Worm (Caenorhabditis elegans): ENCODE measurements around the gene gnrr-7.

DNA sequence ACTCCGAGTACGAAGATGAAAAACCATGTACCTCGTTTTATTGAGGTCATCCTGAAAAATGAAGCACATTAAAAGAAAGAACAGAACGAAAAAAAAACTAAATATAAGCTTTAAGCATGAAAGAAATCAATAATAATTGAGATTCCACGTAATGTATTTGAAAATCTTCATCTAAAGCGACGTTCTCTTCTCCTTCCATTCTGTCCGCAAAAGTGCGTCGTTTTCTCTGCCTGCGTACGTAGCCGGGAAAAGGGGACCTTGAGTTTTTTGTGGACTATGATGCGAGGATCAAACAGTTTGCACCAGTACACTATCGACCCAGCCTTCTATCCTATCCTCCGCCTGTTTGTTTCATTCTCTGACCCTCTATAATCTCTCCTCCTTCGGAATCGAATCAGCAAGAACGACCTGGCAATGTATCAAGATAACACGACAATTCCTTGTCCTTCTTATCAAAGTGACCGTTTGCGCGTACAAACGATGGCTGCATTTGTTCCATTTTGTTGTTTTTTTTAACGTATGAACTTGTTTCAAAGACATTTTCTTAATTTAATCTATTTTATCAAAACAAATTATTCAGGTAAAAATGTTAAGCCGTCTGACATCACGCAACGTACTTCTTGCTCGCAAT lies 29.9 kb downstream of the gnrr-7 start, which contains the start of the genes C34F6.7 and idh-2:
- TF ChIP-seq ztf-11 (tag; optimal IDR thresholded peaks at IDR 0.05) (no peak), lsy-2 (tag; optimal IDR thresholded peaks at IDR 0.05) (peak in 1 of 2 experiments; percentile 48), mbf-1 (tag; optimal IDR thresholded peaks at IDR 0.05) (no peak), fos-1 (tag; optimal IDR thresholded peaks at IDR 0.05) (peak; percentile 45), ceh-82 (tag; optimal IDR thresholded peaks at IDR 0.05) (no peak), R02D3.7 (tag; optimal IDR thresholded peaks at IDR 0.05) (no peak), elt-3 (tag; optimal IDR thresholded peaks at IDR 0.05) (no peak), unc-62 (GFP tag; optimal IDR thresholded peaks at IDR 0.05) (no peak), aly-2 (tag; optimal IDR thresholded peaks at IDR 0.05) (no peak), nhr-12 (tag; optimal IDR thresholded peaks at IDR 0.05) (no peak)
